Fruit fly (Drosophila melanogaster) whole organism, embryonic: ENCODE measurements around the gene Df31.

Source experiments
- Asciz ChIP-seq: fragments of 200-800 bp; sonication (Bioruptor generic); optimal IDR thresholded peaks from 2 replicates; lab custom pipeline; 2017; ENCODE audit warnings: missing biosample characterization, mild to moderate bottlenecking, missing genetic modification characterization, missing genetic modification reagents
- Atf3 ChIP-seq: fragments of 200-800 bp; sonication (Bioruptor generic); optimal IDR thresholded peaks from 3 replicates; lab custom pipeline; 2016; ENCODE audit warnings: missing biosample characterization, missing genetic modification characterization
- CG11085 ChIP-seq: fragments of 200-800 bp; sonication (Bioruptor generic); IDR thresholded peaks from 2 replicates; pipeline ENCODE4 v1.3.6; 2022; ENCODE audit warnings: missing biosample characterization, missing genetic modification characterization
- CG11696 ChIP-seq: fragments of 200-800 bp; sonication (Bioruptor generic); IDR thresholded peaks from 2 replicates; pipeline ENCODE4 v1.3.6; 2022; ENCODE audit warnings: missing biosample characterization, missing genetic modification characterization
- CG13287 ChIP-seq: fragments of 200-800 bp; sonication (Bioruptor generic); IDR thresholded peaks from 2 replicates; pipeline ENCODE4 v1.3.6; 2022; ENCODE audit warnings: missing biosample characterization, missing genetic modification characterization; ENCODE audit not compliant: partially characterized antibody
- CG13775 ChIP-seq: fragments of 200-800 bp; sonication (Bioruptor generic); optimal IDR thresholded peaks from 3 replicates; lab custom pipeline; 2017; ENCODE audit warnings: missing biosample characterization, mild to moderate bottlenecking, missing genetic modification characterization
- CG14710 ChIP-seq: fragments of 200-800 bp; sonication (Bioruptor generic); optimal IDR thresholded peaks from 3 replicates; lab custom pipeline; 2019; ENCODE audit warnings: missing biosample characterization, mild to moderate bottlenecking, missing genetic modification characterization, moderate library complexity
- CG1529 ChIP-seq: fragments of 200-800 bp; sonication (Bioruptor generic); optimal IDR thresholded peaks from 3 replicates; lab custom pipeline; 2018; ENCODE audit warnings: missing biosample characterization, missing genetic modification characterization
- CG17361 ChIP-seq: fragments of 200-800 bp; sonication (Bioruptor generic); IDR thresholded peaks from 3 replicates; pipeline ENCODE4 v1.3.6; 2022; ENCODE audit warnings: missing biosample characterization, missing genetic modification characterization
- CG17568 ChIP-seq: fragments of 200-800 bp; sonication (Bioruptor generic); optimal IDR thresholded peaks from 2 replicates; lab custom pipeline; 2018; ENCODE audit warnings: missing biosample characterization, mild to moderate bottlenecking, missing genetic modification characterization, moderate library complexity
- CG17612 ChIP-seq: fragments of 200-800 bp; sonication (Bioruptor generic); IDR thresholded peaks from 2 replicates; pipeline ENCODE4 v1.3.6; 2022; ENCODE audit warnings: missing biosample characterization, missing genetic modification characterization
- CG30020 ChIP-seq: fragments of 200-800 bp; optimal IDR thresholded peaks from 2 replicates; lab custom pipeline; 2019; ENCODE audit warnings: missing biosample characterization, mild to moderate bottlenecking, missing genetic modification characterization, moderate library complexity
- CG31224 ChIP-seq: fragments of 200-800 bp; sonication (Bioruptor generic); IDR thresholded peaks from 2 replicates; pipeline ENCODE4 v1.3.6; 2022; ENCODE audit warnings: missing biosample characterization, missing genetic modification characterization
- CG31365 ChIP-seq: fragments of 200-800 bp; sonication (Bioruptor generic); optimal IDR thresholded peaks from 2 replicates; lab custom pipeline; 2018; ENCODE audit warnings: missing biosample characterization, mild to moderate bottlenecking, missing genetic modification characterization
- CG31388 ChIP-seq: fragments of 200-800 bp; sonication (Bioruptor generic); optimal IDR thresholded peaks from 2 replicates; lab custom pipeline; 2016; ENCODE audit warnings: missing biosample characterization, missing genetic modification characterization
- CG3995 ChIP-seq: fragments of 200-800 bp; sonication (Bioruptor generic); optimal IDR thresholded peaks from 3 replicates; lab custom pipeline; 2016; ENCODE audit warnings: missing biosample characterization, missing genetic modification characterization
- CG4328 ChIP-seq: fragments of 200-800 bp; sonication (Bioruptor generic); optimal IDR thresholded peaks from 3 replicates; lab custom pipeline; 2017; ENCODE audit warnings: missing biosample characterization, missing genetic modification reagents, missing genetic modification characterization
- CG4424 ChIP-seq: fragments of 200-800 bp; sonication (Bioruptor generic); optimal IDR thresholded peaks from 3 replicates; lab custom pipeline; 2016; ENCODE audit warnings: missing biosample characterization, missing genetic modification characterization
- CG4730 ChIP-seq: fragments of 200-800 bp; sonication (Bioruptor generic); IDR thresholded peaks from 2 replicates; pipeline ENCODE4 v1.3.6; 2022; ENCODE audit warnings: missing biosample characterization, missing genetic modification characterization
- CG4854 ChIP-seq: fragments of 200-800 bp; sonication (Bioruptor generic); optimal IDR thresholded peaks from 2 replicates; lab custom pipeline; 2016; ENCODE audit warnings: missing biosample characterization, missing genetic modification characterization, inconsistent platforms
- CG6791 ChIP-seq: fragments of 200-800 bp; sonication (Bioruptor generic); IDR thresholded peaks from 3 replicates; pipeline ENCODE4 v1.3.6; 2022; ENCODE audit warnings: missing biosample characterization, missing genetic modification characterization; ENCODE audit not compliant: partially characterized antibody
- CG7745 ChIP-seq: fragments of 200-800 bp; sonication (Bioruptor generic); optimal IDR thresholded peaks from 2 replicates; lab custom pipeline; 2018; ENCODE audit warnings: missing biosample characterization, mild to moderate bottlenecking, missing genetic modification characterization, moderate library complexity
- CG8924 ChIP-seq: fragments of 200-800 bp; optimal IDR thresholded peaks from 3 replicates; lab custom pipeline; 2019; ENCODE audit warnings: missing biosample characterization, mild to moderate bottlenecking, missing genetic modification characterization, moderate library complexity
- CG9215 ChIP-seq: fragments of 200-800 bp; sonication (Bioruptor generic); IDR thresholded peaks from 2 replicates; pipeline ENCODE4 v1.3.6; 2022; ENCODE audit warnings: missing biosample characterization, missing genetic modification characterization
- Dbx ChIP-seq: fragments of 200-800 bp; sonication (Bioruptor generic); IDR thresholded peaks from 3 replicates; pipeline ENCODE4 v1.3.6; 2022; ENCODE audit warnings: missing biosample characterization, missing genetic modification characterization
- Doc2 ChIP-seq: fragments of 200-800 bp; sonication (Bioruptor generic); IDR thresholded peaks from 2 replicates; pipeline ENCODE4 v1.3.6; 2022; ENCODE audit warnings: missing biosample characterization, missing genetic modification characterization
- E2f2 ChIP-seq: fragments of 200-800 bp; sonication (Bioruptor generic); IDR thresholded peaks from 2 replicates; pipeline ENCODE4 v1.3.6; 2022; ENCODE audit warnings: missing biosample characterization, missing genetic modification characterization
- Eip74EF ChIP-seq, 2 experiments: fragments of 200-800 bp in 1 of 2; fragments of >200 bp in 1 of 2; sonication (Bioruptor generic) in 1 of 2; optimal IDR thresholded peaks; 2 replicates each; lab custom pipeline; 2017 to 2019; ENCODE audit warnings: missing biosample characterization in 2 of 2, missing genetic modification characterization in 2 of 2, mild to moderate bottlenecking in 1 of 2, moderate library complexity in 1 of 2
- Ets97D ChIP-seq: fragments of 200-800 bp; sonication (Bioruptor generic); optimal IDR thresholded peaks from 3 replicates; lab custom pipeline; 2016; ENCODE audit warnings: missing biosample characterization, missing genetic modification characterization
- HHEX ChIP-seq: fragments of 200-800 bp; sonication (Bioruptor generic); optimal IDR thresholded peaks from 3 replicates; lab custom pipeline; 2017; ENCODE audit warnings: missing biosample characterization, mild to moderate bottlenecking, missing genetic modification characterization, missing genetic modification reagents
- Hr51 ChIP-seq, 2 experiments: fragments of 200-800 bp; sonication (Bioruptor generic); optimal IDR thresholded peaks; 2 replicates in 1 of 2; 3 replicates in 1 of 2; lab custom pipeline; 2016 to 2018; ENCODE audit warnings: missing biosample characterization in 2 of 2, missing genetic modification characterization in 2 of 2, mild to moderate bottlenecking in 1 of 2, moderate library complexity in 1 of 2
- Lhr ChIP-seq: fragments of 200-800 bp; sonication (Bioruptor generic); optimal IDR thresholded peaks from 3 replicates; lab custom pipeline; 2017; ENCODE audit warnings: mild to moderate bottlenecking, missing biosample characterization, missing genetic modification reagents, missing genetic modification characterization
- MBD-R2 ChIP-seq: fragments of 200-800 bp; sonication (Bioruptor generic); IDR thresholded peaks from 2 replicates; pipeline ENCODE4 v1.3.6; 2022; ENCODE audit warnings: missing biosample characterization, missing genetic modification characterization
- Max ChIP-seq: fragments of 200-800 bp; sonication (Bioruptor generic); optimal IDR thresholded peaks from 2 replicates; lab custom pipeline; 2016; ENCODE audit warnings: missing biosample characterization, mild to moderate bottlenecking, missing genetic modification characterization
- NFAT ChIP-seq: fragments of 200-800 bp; sonication (Bioruptor generic); IDR thresholded peaks from 2 replicates; pipeline ENCODE4 v1.3.6; 2022; ENCODE audit warnings: missing biosample characterization, missing genetic modification characterization
- Rfx ChIP-seq: fragments of 200-800 bp; sonication (Bioruptor generic); IDR thresholded peaks from 2 replicates; pipeline ENCODE4 v1.3.6; 2022; ENCODE audit warnings: missing biosample characterization, missing genetic modification characterization
- Spps ChIP-seq: fragments of 200-800 bp; sonication (Bioruptor generic); optimal IDR thresholded peaks from 2 replicates; lab custom pipeline; 2018; ENCODE audit warnings: missing biosample characterization, mild to moderate bottlenecking, missing genetic modification characterization
- Tbp ChIP-seq: fragments of >200 bp; optimal IDR thresholded peaks from 2 replicates; lab custom pipeline; 2018; ENCODE audit warnings: missing biosample characterization, missing genetic modification characterization
- amos ChIP-seq: fragments of 200-800 bp; sonication (Bioruptor generic); IDR thresholded peaks from 2 replicates; pipeline ENCODE4 v1.3.6; 2022; ENCODE audit warnings: missing biosample characterization, missing genetic modification characterization; ENCODE audit not compliant: partially characterized antibody
- ase ChIP-seq: fragments of 200-800 bp; sonication (Bioruptor generic); IDR thresholded peaks from 3 replicates; pipeline ENCODE4 v1.3.6; 2022; ENCODE audit warnings: missing biosample characterization, missing genetic modification characterization
- bab2 ChIP-seq: fragments of 200-800 bp; sonication (Bioruptor generic); optimal IDR thresholded peaks from 2 replicates; lab custom pipeline; 2016; ENCODE audit warnings: missing biosample characterization, missing genetic modification characterization
- ewg ChIP-seq: fragments of 200-800 bp; sonication (Bioruptor generic); optimal IDR thresholded peaks from 3 replicates; lab custom pipeline; 2017; ENCODE audit warnings: mild to moderate bottlenecking, missing biosample characterization, missing genetic modification reagents, missing genetic modification characterization
- gfzf ChIP-seq: fragments of 200-800 bp; sonication (Bioruptor generic); optimal IDR thresholded peaks from 2 replicates; lab custom pipeline; 2016; ENCODE audit warnings: missing biosample characterization, mild to moderate bottlenecking, missing genetic modification characterization, moderate library complexity
- grn ChIP-seq: fragments of 200-800 bp; sonication (Bioruptor generic); optimal IDR thresholded peaks from 3 replicates; lab custom pipeline; 2017; ENCODE audit warnings: missing biosample characterization, missing genetic modification characterization
- hb ChIP-seq: fragments of 200-800 bp; sonication (Bioruptor generic); IDR thresholded peaks from 3 replicates; pipeline ENCODE4 v1.3.6; 2022; ENCODE audit warnings: missing biosample characterization, missing genetic modification characterization; ENCODE audit not compliant: partially characterized antibody
- jigr1 ChIP-seq: fragments of 200-800 bp; sonication (Bioruptor generic); IDR thresholded peaks from 3 replicates; pipeline ENCODE4 v1.3.6; 2022; ENCODE audit warnings: missing biosample characterization, missing genetic modification characterization
- mirr ChIP-seq: fragments of 200-800 bp; sonication (Bioruptor generic); optimal IDR thresholded peaks from 3 replicates; lab custom pipeline; 2018; ENCODE audit warnings: missing biosample characterization, mild to moderate bottlenecking, missing genetic modification characterization
- pho ChIP-seq: fragments of 200-800 bp; sonication (Bioruptor generic); optimal IDR thresholded peaks from 2 replicates; lab custom pipeline; 2016; ENCODE audit warnings: missing biosample characterization, missing genetic modification characterization
- pnt ChIP-seq: fragments of 200-800 bp; sonication (Bioruptor generic); optimal IDR thresholded peaks from 3 replicates; lab custom pipeline; 2016; ENCODE audit warnings: missing biosample characterization, missing genetic modification characterization
- tin ChIP-seq: fragments of 200-800 bp; sonication (Bioruptor generic); optimal IDR thresholded peaks from 3 replicates; lab custom pipeline; 2016; ENCODE audit warnings: missing biosample characterization, missing genetic modification characterization
- toy ChIP-seq: fragments of 200-800 bp; sonication (Bioruptor generic); IDR thresholded peaks from 2 replicates; pipeline ENCODE4 v1.3.6; 2022; ENCODE audit warnings: missing biosample characterization, missing genetic modification characterization

The Df31 gene

dm6 chr2L:21677480-21677930 is 47.8 kb upstream of the Df31 start, which contains the start of gene CG2225 (continued):
- TF ChIP-seq jigr1: no peak
- TF ChIP-seq Atf3 (GFP tag; lab: Kevin White, UChicago): no peak
- TF ChIP-seq Doc2 (GFP tag; lab: Robert Waterston, UW): no peak
- TF ChIP-seq Spps (tag; lab: Kevin White, UChicago): no peak
- peak; percentile 73 for TF ChIP-seq amos (GFP tag; lab: Robert Waterston, UW)
- no peak for TF ChIP-seq CG11085 (GFP tag; lab: Robert Waterston, UW)
- TF ChIP-seq Rfx: no peak
- peak; percentile 48 for TF ChIP-seq CG30020 (tag; lab: Kevin White, UChicago)
- TF ChIP-seq Asciz (GFP tag; lab: Kevin White, UChicago): no peak
- TF ChIP-seq hb (GFP tag; lab: Robert Waterston, UW): peak; percentile 39; the same call in 1 of the 3 replicates
- TF ChIP-seq NFAT: no peak
- no peak for TF ChIP-seq pho (GFP tag; lab: Kevin White, UChicago)
- no peak for TF ChIP-seq E2f2 (GFP tag; lab: Robert Waterston, UW)
- TF ChIP-seq CG4854: no peak
- no peak for TF ChIP-seq CG4730
- no peak for TF ChIP-seq tin (GFP tag; lab: Kevin White, UChicago)
- TF ChIP-seq bab2 (GFP tag; lab: Kevin White, UChicago): no peak
- no peak for TF ChIP-seq mirr (GFP tag; lab: Kevin White, UChicago)
- TF ChIP-seq Eip74EF (GFP tag; optimal IDR thresholded peaks at IDR 0.05; lab: Kevin White, UChicago): no peak
- peak; percentile 70 for TF ChIP-seq CG3995
- TF ChIP-seq ewg (GFP tag; lab: Kevin White, UChicago): peak; percentile 57
- TF ChIP-seq CG9215 (GFP tag; lab: Robert Waterston, UW): no peak
- no peak for TF ChIP-seq ase (GFP tag; lab: Robert Waterston, UW)
- TF ChIP-seq CG17361 (GFP tag; lab: Robert Waterston, UW): no peak
- TF ChIP-seq CG13287: peak; percentile 52
- TF ChIP-seq CG17568 (GFP tag; lab: Kevin White, UChicago): no peak
- no peak for TF ChIP-seq CG31388 (GFP tag; lab: Kevin White, UChicago)
- no peak for TF ChIP-seq CG4424 (GFP tag; lab: Kevin White, UChicago)
- TF ChIP-seq Max (GFP tag; lab: Kevin White, UChicago): peak; percentile 10
- no peak for TF ChIP-seq CG1529 (GFP tag; lab: Kevin White, UChicago)
- peak; percentile 32 for TF ChIP-seq CG13775 (GFP tag; lab: Kevin White, UChicago)
- TF ChIP-seq CG31365: no peak
- TF ChIP-seq Lhr (GFP tag; lab: Kevin White, UChicago): peak; percentile 10
- TF ChIP-seq gfzf: peak; percentile 49
- TF ChIP-seq CG31224 (GFP tag; lab: Robert Waterston, UW): no peak
- peak; percentile 33 for TF ChIP-seq MBD-R2 (GFP tag; lab: Robert Waterston, UW)
- no peak for TF ChIP-seq grn (GFP tag; lab: Kevin White, UChicago)
- no peak for TF ChIP-seq pnt (GFP tag; lab: Kevin White, UChicago)
- TF ChIP-seq Hr51 (GFP tag; optimal IDR thresholded peaks at IDR 0.05; lab: Kevin White, UChicago): no peak
- no peak for TF ChIP-seq CG4328 (GFP tag; lab: Kevin White, UChicago)
- no peak for TF ChIP-seq HHEX (GFP tag; lab: Kevin White, UChicago)
- no peak for TF ChIP-seq CG7745
- TF ChIP-seq Dbx: no peak
- TF ChIP-seq Tbp (GFP tag; lab: Kevin White, UChicago): no peak
- peak; percentile 38 for TF ChIP-seq CG14710 (tag; lab: Kevin White, UChicago)
- no peak for TF ChIP-seq CG11696 (GFP tag; lab: Robert Waterston, UW)
- TF ChIP-seq toy (GFP tag; lab: Robert Waterston, UW): no peak
- TF ChIP-seq CG6791: 0 out of 3 replicates have a peak, but pooled peaks have one; percentile 54
- no peak for TF ChIP-seq CG17612
- no peak for TF ChIP-seq CG8924 (tag; lab: Kevin White, UChicago)
- TF ChIP-seq Ets97D (GFP tag; lab: Kevin White, UChicago): peak; percentile 3
